Fruit fly (Drosophila melanogaster) whole organism, adult: ENCODE results near the gene CG9839.

Experiments used
- CG14711 ChIP-seq: fragments of 200-800 bp; sonication (Bioruptor generic); optimal IDR thresholded peaks from 2 replicates; lab custom pipeline; 2018; ENCODE audit warnings: missing biosample characterization, mild to moderate bottlenecking, missing genetic modification characterization, moderate library complexity
- CG1620 ChIP-seq: fragments of 200-800 bp; sonication (Bioruptor generic); optimal IDR thresholded peaks from 2 replicates; lab custom pipeline; 2016; ENCODE audit warnings: missing biosample characterization, missing genetic modification characterization
- CG33017 ChIP-seq: fragments of 200-800 bp; sonication (Bioruptor generic); optimal IDR thresholded peaks from 2 replicates; lab custom pipeline; 2018; ENCODE audit warnings: missing biosample characterization, mild to moderate bottlenecking, missing genetic modification characterization, moderate library complexity
- CG5204 ChIP-seq: fragments of 200-800 bp; sonication (Bioruptor generic); optimal IDR thresholded peaks from 2 replicates; lab custom pipeline; 2016; ENCODE audit warnings: missing biosample characterization, missing genetic modification characterization
- Clk ChIP-seq: fragments of 200-800 bp; sonication (Bioruptor generic); optimal IDR thresholded peaks from 2 replicates; lab custom pipeline; 2017; ENCODE audit warnings: missing biosample characterization, missing genetic modification characterization
- Hr96 ChIP-seq: fragments of 200-800 bp; sonication (Bioruptor generic); optimal IDR thresholded peaks from 2 replicates; lab custom pipeline; 2016; ENCODE audit warnings: missing biosample characterization, missing genetic modification characterization
- cic ChIP-seq: fragments of 200-800 bp; sonication (Bioruptor generic); optimal IDR thresholded peaks from 2 replicates; lab custom pipeline; 2017; ENCODE audit warnings: missing biosample characterization, mild to moderate bottlenecking, missing genetic modification characterization, moderate library complexity
- cnc ChIP-seq, 2 experiments: fragments of >200 bp; optimal IDR thresholded peaks; 2 replicates each; lab custom pipeline; 2017
- kay ChIP-seq: fragments of 200-800 bp; sonication (Bioruptor generic); peaks from one replicate; lab custom pipeline; 2016; ENCODE audit warnings: missing biosample characterization, missing genetic modification characterization, borderline replicate concordance
- tj ChIP-seq: fragments of 200-800 bp; sonication (Bioruptor generic); optimal IDR thresholded peaks from 3 replicates; lab custom pipeline; 2017; ENCODE audit warnings: missing biosample characterization, mild to moderate bottlenecking, missing genetic modification characterization, moderate library complexity
- toe ChIP-seq: fragments of 200-800 bp; sonication (Bioruptor generic); optimal IDR thresholded peaks from 2 replicates; lab custom pipeline; 2016; ENCODE audit warnings: missing biosample characterization, missing genetic modification characterization

DNA sequence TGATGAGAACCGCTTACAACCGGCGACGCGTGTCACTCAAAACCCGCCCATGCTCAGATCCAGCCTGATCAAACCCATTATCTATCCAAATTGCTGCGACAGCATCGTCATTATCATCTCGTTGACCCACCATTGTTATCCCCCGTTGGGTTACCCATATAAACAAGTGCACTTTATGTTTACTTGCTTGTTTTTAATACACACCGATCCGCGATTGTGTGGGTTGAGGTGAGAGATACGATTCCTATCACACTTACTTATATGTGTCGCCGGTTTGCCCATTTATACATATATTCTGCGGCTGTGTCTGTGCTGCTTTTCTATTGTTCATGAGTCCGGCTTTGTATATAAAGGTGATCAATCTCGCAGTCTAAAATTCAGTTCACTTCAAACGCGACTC, 16.0 kb upstream of the CG9839 start, which contains the start of gene CG8369:
- TF ChIP-seq CG33017 (peak; percentile 34), kay (GFP tag; lab: Kevin White, UChicago) (no peak), toe (GFP tag; lab: Kevin White, UChicago) (no peak), cnc (optimal IDR thresholded peaks at IDR 0.05; lab: Kevin White, UChicago) (no peak), CG5204 (GFP tag; lab: Kevin White, UChicago) (no peak), Clk (GFP tag; lab: Kevin White, UChicago) (no peak), CG1620 (GFP tag; lab: Kevin White, UChicago) (no peak), Hr96 (GFP tag; lab: Kevin White, UChicago) (no peak), tj (peak; percentile 19), CG14711 (tag; lab: Kevin White, UChicago) (no peak), cic (GFP tag; lab: Kevin White, UChicago) (peak; percentile 89)
